Fruit fly (Drosophila melanogaster) whole organism, adult: ENCODE data around the gene CG12115.

ENCODE experiments used
- CG11617 ChIP-seq: fragments of 200-800 bp; sonication (Bioruptor generic); optimal IDR thresholded peaks from 2 replicates; lab custom pipeline; 2017; ENCODE audit warnings: mild to moderate bottlenecking, missing biosample characterization, missing genetic modification reagents, missing genetic modification characterization
- CG1620 ChIP-seq: fragments of 200-800 bp; sonication (Bioruptor generic); optimal IDR thresholded peaks from 2 replicates; lab custom pipeline; 2016; ENCODE audit warnings: missing biosample characterization, missing genetic modification characterization
- CG33017 ChIP-seq: fragments of 200-800 bp; sonication (Bioruptor generic); optimal IDR thresholded peaks from 2 replicates; lab custom pipeline; 2018; ENCODE audit warnings: missing biosample characterization, mild to moderate bottlenecking, missing genetic modification characterization, moderate library complexity
- CG5204 ChIP-seq: fragments of 200-800 bp; sonication (Bioruptor generic); optimal IDR thresholded peaks from 2 replicates; lab custom pipeline; 2016; ENCODE audit warnings: missing biosample characterization, missing genetic modification characterization
- CG7045 ChIP-seq: fragments of 200-800 bp; sonication (Bioruptor generic); optimal IDR thresholded peaks from 2 replicates; lab custom pipeline; 2017; ENCODE audit warnings: missing biosample characterization, mild to moderate bottlenecking, missing genetic modification characterization
- CG7101 ChIP-seq: fragments of 200-800 bp; sonication (Bioruptor generic); optimal IDR thresholded peaks from 2 replicates; lab custom pipeline; 2018; ENCODE audit warnings: missing biosample characterization, mild to moderate bottlenecking, missing genetic modification characterization, moderate library complexity
- Crg-1 ChIP-seq: fragments of 200-800 bp; sonication (Bioruptor generic); optimal IDR thresholded peaks from 2 replicates; lab custom pipeline; 2016; ENCODE audit warnings: missing biosample characterization, missing genetic modification characterization
- Mnt ChIP-seq: fragments of 200-800 bp; sonication (Bioruptor generic); optimal IDR thresholded peaks from 2 replicates; lab custom pipeline; 2016; ENCODE audit warnings: missing biosample characterization, mild to moderate bottlenecking, missing genetic modification characterization
- kay ChIP-seq: fragments of 200-800 bp; sonication (Bioruptor generic); peaks from one replicate; lab custom pipeline; 2016; ENCODE audit warnings: missing biosample characterization, missing genetic modification characterization, borderline replicate concordance
- ovo ChIP-seq: fragments of 200-800 bp; sonication (Bioruptor generic); optimal IDR thresholded peaks from 2 replicates; lab custom pipeline; 2016; ENCODE audit warnings: missing biosample characterization, missing genetic modification characterization
- pad ChIP-seq: fragments of 200-800 bp; sonication (Bioruptor generic); optimal IDR thresholded peaks from 3 replicates; lab custom pipeline; 2017; ENCODE audit warnings: missing biosample characterization, missing genetic modification characterization, mild to moderate bottlenecking, moderate library complexity, missing genetic modification reagents
- tj ChIP-seq: fragments of 200-800 bp; sonication (Bioruptor generic); optimal IDR thresholded peaks from 3 replicates; lab custom pipeline; 2017; ENCODE audit warnings: missing biosample characterization, mild to moderate bottlenecking, missing genetic modification characterization, moderate library complexity
- toe ChIP-seq: fragments of 200-800 bp; sonication (Bioruptor generic); optimal IDR thresholded peaks from 2 replicates; lab custom pipeline; 2016; ENCODE audit warnings: missing biosample characterization, missing genetic modification characterization

- TF ChIP-seq Mnt (GFP tag; lab: Kevin White, UChicago), result no peak
- TF ChIP-seq CG33017, result no peak
- no peak for TF ChIP-seq kay
- no peak for TF ChIP-seq CG5204 (GFP tag; lab: Kevin White, UChicago)
- TF ChIP-seq tj (GFP tag; lab: Kevin White, UChicago), result no peak
- TF ChIP-seq CG7045 (GFP tag; lab: Kevin White, UChicago), result no peak
- TF ChIP-seq CG11617, result no peak
- TF ChIP-seq toe (GFP tag; lab: Kevin White, UChicago), result no peak
- TF ChIP-seq CG1620 (GFP tag; lab: Kevin White, UChicago), result no peak
- no peak for TF ChIP-seq Crg-1
- no peak for TF ChIP-seq pad (GFP tag; lab: Kevin White, UChicago)
- TF ChIP-seq ovo (GFP tag; lab: Kevin White, UChicago), result no peak
- TF ChIP-seq CG7101, result no peak
Measured at dm6 chrX:9195311-9195710, 4.9 kb upstream of the CG12115 start.
